Fruit fly (Drosophila melanogaster): ENCODE data around the gene Ostgamma.
A peak's percentile ranks its signal among the peaks of the same experiment; 100 is the strongest.

The Ostgamma gene

DNA sequence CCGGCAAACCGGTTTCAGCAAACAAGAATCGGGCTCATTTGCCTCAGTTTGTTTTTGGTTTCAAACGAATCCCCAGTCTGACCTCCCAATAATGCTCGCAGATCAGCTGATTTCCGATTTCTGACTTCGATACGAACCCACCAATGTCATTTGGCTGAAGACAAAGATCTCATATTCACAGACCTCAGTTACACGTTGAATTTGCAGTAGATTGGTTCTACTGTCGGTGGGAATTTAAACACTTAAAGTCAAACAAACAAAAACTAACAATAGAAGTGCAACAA is 19.2 kb upstream of the Ostgamma start, which contains the start of gene CG14275:
CG14275 (plus strand) TSS at position 185 of the 284 bp plus-strand sequence.
- TF ChIP-seq CG7101 (tag; optimal IDR thresholded peaks at IDR 0.05) (no peak), cnc (optimal IDR thresholded peaks at IDR 0.05) (no peak), ovo (GFP tag; optimal IDR thresholded peaks at IDR 0.05) (no peak), CG11617 (GFP tag; optimal IDR thresholded peaks at IDR 0.05) (no peak), Clk (GFP tag; optimal IDR thresholded peaks at IDR 0.05) (no peak), toe (GFP tag; optimal IDR thresholded peaks at IDR 0.05) (no peak), Hr96 (GFP tag; optimal IDR thresholded peaks at IDR 0.05) (no peak), CG7045 (GFP tag; optimal IDR thresholded peaks at IDR 0.05) (no peak), CG1620 (GFP tag; optimal IDR thresholded peaks at IDR 0.05) (no peak), pad (GFP tag; optimal IDR thresholded peaks at IDR 0.05) (no peak), cic (GFP tag; optimal IDR thresholded peaks at IDR 0.05) (no peak), CG5204 (GFP tag; optimal IDR thresholded peaks at IDR 0.05) (no peak), CG33017 (tag; optimal IDR thresholded peaks at IDR 0.05) (no peak), Crg-1 (GFP tag; optimal IDR thresholded peaks at IDR 0.05) (no peak), CG12768 (GFP tag; optimal IDR thresholded peaks at IDR 0.05) (no peak), kay (GFP tag; ENCODE audit: borderline replicate concordance) (no peak), bab1 (GFP tag; optimal IDR thresholded peaks at IDR 0.05) (no peak), CG14711 (tag; optimal IDR thresholded peaks at IDR 0.05) (no peak), Mnt (GFP tag; optimal IDR thresholded peaks at IDR 0.05) (no peak), tj (GFP tag; optimal IDR thresholded peaks at IDR 0.05) (no peak)

DNA sequence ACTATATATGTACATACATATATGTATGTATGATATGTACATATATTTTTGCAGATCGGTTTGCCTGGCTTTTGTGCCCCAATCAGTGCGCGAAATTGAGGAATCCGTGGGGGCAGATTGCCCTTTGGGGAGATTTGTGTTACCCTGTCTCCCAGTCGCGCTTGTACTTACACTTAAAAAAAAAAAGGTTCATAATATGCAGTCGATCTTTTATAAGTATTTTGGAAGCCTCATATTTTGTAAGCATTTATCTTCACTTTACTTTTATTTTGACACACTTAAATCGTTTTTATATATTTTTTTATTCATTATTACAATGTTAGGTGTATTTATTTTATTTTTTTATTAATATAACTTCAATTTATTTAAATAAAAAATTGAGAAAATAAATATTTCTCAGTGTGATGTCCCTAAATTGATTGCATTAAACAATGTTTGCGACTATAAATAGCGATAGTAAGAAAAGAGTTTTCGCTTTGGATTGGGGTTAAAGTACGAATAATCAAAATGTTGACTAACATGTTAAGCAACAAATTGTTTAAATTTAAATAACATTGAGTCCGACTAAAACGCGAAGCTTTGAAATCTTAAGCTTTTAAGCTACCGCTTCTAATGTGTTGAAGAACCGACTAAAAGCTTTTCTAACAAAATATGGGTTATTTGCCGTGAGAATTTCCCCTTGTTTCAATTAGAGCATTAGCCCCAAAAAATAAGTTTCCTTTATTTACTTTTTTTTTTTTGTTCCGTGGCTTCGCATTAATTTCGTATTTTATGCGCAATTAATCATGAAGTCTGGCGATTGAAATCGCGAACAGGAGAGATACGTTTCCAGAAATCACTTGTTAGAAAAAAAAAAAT is 18.7 kb upstream of the Ostgamma start:
- TF ChIP-seq CG11617 (GFP tag; optimal IDR thresholded peaks at IDR 0.05) (peak; percentile 42), Clk (GFP tag; optimal IDR thresholded peaks at IDR 0.05) (no peak), cnc (optimal IDR thresholded peaks at IDR 0.05) (no peak), CG33017 (tag; optimal IDR thresholded peaks at IDR 0.05) (peak; percentile 68), CG7101 (tag; optimal IDR thresholded peaks at IDR 0.05) (peak; percentile 17), CG5204 (GFP tag; optimal IDR thresholded peaks at IDR 0.05) (no peak), CG12768 (GFP tag; optimal IDR thresholded peaks at IDR 0.05) (peak; percentile 59)

DNA sequence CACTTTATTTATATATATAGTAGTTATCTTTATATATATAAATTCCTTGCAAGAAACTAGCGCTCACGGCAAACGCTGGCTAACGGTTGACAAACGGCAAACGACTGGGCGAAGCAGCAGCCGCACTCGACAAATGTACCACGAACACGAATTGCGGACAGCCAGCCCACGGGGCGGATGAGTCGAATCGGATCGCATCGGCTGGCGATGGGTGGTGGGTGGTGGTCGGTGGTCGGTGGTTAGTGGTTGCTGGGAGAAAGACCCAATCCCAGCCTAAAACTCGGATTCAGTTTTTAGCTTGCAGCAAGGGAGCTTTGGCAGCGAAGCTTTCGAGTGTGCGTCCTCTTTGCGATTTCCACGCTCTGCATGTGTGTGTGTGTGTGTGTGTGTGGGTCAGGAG is 17.2 kb upstream of the Ostgamma start, which contains the start of gene CG7781:
CG7781 (minus strand) TSS at position 260 of the 400 bp plus-strand sequence.
- peak; percentile 34 for TF ChIP-seq cic (GFP tag; optimal IDR thresholded peaks at IDR 0.05)
- TF ChIP-seq CG12768 (GFP tag; optimal IDR thresholded peaks at IDR 0.05) = peak; percentile 59
- no peak for TF ChIP-seq kay (GFP tag; ENCODE audit: borderline replicate concordance)

DNA sequence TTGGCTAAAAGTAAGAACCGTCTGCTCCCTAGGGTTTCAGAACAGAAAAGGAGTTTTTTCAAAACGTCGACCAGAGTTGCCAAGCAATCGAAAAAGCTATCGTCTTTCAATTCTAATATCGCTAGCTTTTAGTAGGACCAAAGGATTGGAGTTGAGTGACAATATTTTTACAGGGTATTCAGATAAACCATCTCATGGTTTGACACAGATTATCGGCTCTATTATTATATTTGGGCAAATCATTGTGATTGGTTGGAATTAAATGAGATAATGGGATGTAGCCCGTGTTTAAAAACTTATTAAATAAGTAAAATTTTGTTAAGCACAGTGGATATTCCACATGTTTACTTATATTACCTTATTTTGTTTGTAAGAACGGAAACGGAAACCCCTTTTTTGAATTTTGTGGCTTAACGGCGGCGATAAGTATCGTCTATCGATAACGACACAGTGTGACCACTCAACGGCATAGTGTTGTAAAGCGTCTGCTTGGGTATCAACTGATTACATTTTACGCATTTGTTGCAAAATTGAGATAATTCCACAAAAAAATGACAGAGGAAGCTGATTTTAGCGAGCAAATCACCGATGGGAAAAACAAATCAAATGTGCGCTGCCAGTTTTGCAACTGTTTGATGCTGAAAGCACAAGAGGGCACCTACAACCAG is 12.0 kb upstream of the Ostgamma start, which contains the start of the genes mtsh and strat:
mtsh (minus strand) TSS at position 51 of the 668 bp plus-strand sequence.
strat (plus strand) TSS at position 471 of the 668 bp plus-strand sequence.
- peak; percentile 60 for TF ChIP-seq Mnt (GFP tag; optimal IDR thresholded peaks at IDR 0.05)
- TF ChIP-seq CG7101 (tag; optimal IDR thresholded peaks at IDR 0.05) = peak; percentile 66
- TF ChIP-seq toe (GFP tag; optimal IDR thresholded peaks at IDR 0.05) = no peak
- TF ChIP-seq bab1 (GFP tag; optimal IDR thresholded peaks at IDR 0.05) = peak; percentile 80
- TF ChIP-seq CG14711 (tag; optimal IDR thresholded peaks at IDR 0.05) = peak; percentile 63
- peak; percentile 65 for TF ChIP-seq CG7045 (GFP tag; optimal IDR thresholded peaks at IDR 0.05)
- no peak for TF ChIP-seq kay (GFP tag; ENCODE audit: borderline replicate concordance)
- TF ChIP-seq pad (GFP tag; optimal IDR thresholded peaks at IDR 0.05) = peak; percentile 60
- TF ChIP-seq CG11617 (GFP tag; optimal IDR thresholded peaks at IDR 0.05) = peak; percentile 68
- peak; percentile 47 for TF ChIP-seq ovo (GFP tag; optimal IDR thresholded peaks at IDR 0.05)
- TF ChIP-seq cic (GFP tag; optimal IDR thresholded peaks at IDR 0.05) = peak; percentile 53
- TF ChIP-seq CG1620 (GFP tag; optimal IDR thresholded peaks at IDR 0.05) = peak; percentile 50
- TF ChIP-seq Clk (GFP tag; optimal IDR thresholded peaks at IDR 0.05) = no peak
- TF ChIP-seq Crg-1 (GFP tag; optimal IDR thresholded peaks at IDR 0.05) = peak; percentile 77
- no peak for TF ChIP-seq cnc (optimal IDR thresholded peaks at IDR 0.05)
- no peak for TF ChIP-seq CG5204 (GFP tag; optimal IDR thresholded peaks at IDR 0.05)
- peak; percentile 58 for TF ChIP-seq tj (GFP tag; optimal IDR thresholded peaks at IDR 0.05)
- no peak for TF ChIP-seq Hr96 (GFP tag; optimal IDR thresholded peaks at IDR 0.05)
- TF ChIP-seq CG12768 (GFP tag; optimal IDR thresholded peaks at IDR 0.05) = peak; percentile 61
- TF ChIP-seq CG33017 (tag; optimal IDR thresholded peaks at IDR 0.05) = peak; percentile 32

DNA sequence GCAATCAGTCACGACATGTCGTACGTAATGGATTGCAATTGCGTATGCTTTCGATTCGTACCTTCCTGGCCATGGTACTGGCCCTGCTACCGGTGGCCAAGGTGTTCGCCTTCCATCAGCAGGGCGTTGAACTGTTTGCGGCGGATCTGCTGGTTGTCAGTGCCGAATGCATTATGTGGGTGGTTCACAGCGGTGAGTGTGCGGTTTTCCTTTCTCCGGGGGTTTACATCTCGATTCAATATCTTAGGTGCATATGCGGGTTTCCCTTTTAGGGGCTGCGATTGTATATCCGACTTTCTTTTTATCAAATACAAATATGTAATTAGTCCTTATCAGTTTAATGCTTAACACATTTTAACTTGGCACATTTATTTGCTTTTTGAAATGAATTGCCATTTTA is 3.7 kb upstream of the Ostgamma start:
- TF ChIP-seq Crg-1 (GFP tag; optimal IDR thresholded peaks at IDR 0.05) = no peak
- TF ChIP-seq tj (GFP tag; optimal IDR thresholded peaks at IDR 0.05) = no peak
- no peak for TF ChIP-seq CG1620 (GFP tag; optimal IDR thresholded peaks at IDR 0.05)
- TF ChIP-seq toe (GFP tag; optimal IDR thresholded peaks at IDR 0.05) = no peak
- TF ChIP-seq ovo (GFP tag; optimal IDR thresholded peaks at IDR 0.05) = no peak
- TF ChIP-seq cic (GFP tag; optimal IDR thresholded peaks at IDR 0.05) = no peak
- TF ChIP-seq CG14711 (tag; optimal IDR thresholded peaks at IDR 0.05) = no peak
- TF ChIP-seq CG5204 (GFP tag; optimal IDR thresholded peaks at IDR 0.05) = no peak

DNA sequence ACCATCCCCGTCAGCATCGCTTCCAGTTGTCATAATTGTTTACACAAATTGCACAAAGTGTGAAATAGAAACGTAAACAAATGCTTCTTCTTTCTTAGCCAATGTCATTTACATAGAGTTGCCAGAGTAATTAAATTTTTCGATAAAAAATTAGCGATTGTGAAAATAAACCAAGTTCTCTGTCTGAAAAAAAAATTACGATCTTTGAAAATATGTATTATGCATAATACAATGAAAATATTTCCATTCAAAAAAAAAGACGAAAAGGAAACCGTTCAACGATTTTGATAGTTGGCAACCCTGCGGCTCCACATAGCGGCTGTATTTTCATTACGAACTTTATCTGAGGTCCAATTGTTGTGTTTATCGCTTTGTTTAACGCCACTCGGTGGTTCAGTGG is 3.1 kb upstream of the Ostgamma start, which contains the start of the genes CG7810 and CG7806:
CG7810 (minus strand) TSS at position 105 of the 400 bp plus-strand sequence.
CG7806 (plus strand) TSS at position 309 of the 400 bp plus-strand sequence.
- TF ChIP-seq Clk (GFP tag; optimal IDR thresholded peaks at IDR 0.05) = peak; percentile 48
- TF ChIP-seq CG11617 (GFP tag; optimal IDR thresholded peaks at IDR 0.05) = peak; percentile 93
- TF ChIP-seq CG12768 (GFP tag; optimal IDR thresholded peaks at IDR 0.05) = peak; percentile 86
- peak; percentile 78 for TF ChIP-seq Crg-1 (GFP tag; optimal IDR thresholded peaks at IDR 0.05)
- peak; percentile 71 for TF ChIP-seq tj (GFP tag; optimal IDR thresholded peaks at IDR 0.05)
- peak; percentile 83 for TF ChIP-seq CG7045 (GFP tag; optimal IDR thresholded peaks at IDR 0.05)
- TF ChIP-seq pad (GFP tag; optimal IDR thresholded peaks at IDR 0.05) = peak; percentile 43
- peak; percentile 78 for TF ChIP-seq Mnt (GFP tag; optimal IDR thresholded peaks at IDR 0.05)
- peak; percentile 52 for TF ChIP-seq ovo (GFP tag; optimal IDR thresholded peaks at IDR 0.05)
- peak; percentile 92 for TF ChIP-seq CG7101 (tag; optimal IDR thresholded peaks at IDR 0.05)
- TF ChIP-seq cic (GFP tag; optimal IDR thresholded peaks at IDR 0.05) = peak; percentile 75
- peak; percentile 80 for TF ChIP-seq CG1620 (GFP tag; optimal IDR thresholded peaks at IDR 0.05)
- TF ChIP-seq CG14711 (tag; optimal IDR thresholded peaks at IDR 0.05) = peak; percentile 98
- TF ChIP-seq CG5204 (GFP tag; optimal IDR thresholded peaks at IDR 0.05) = no peak
- no peak for TF ChIP-seq toe (GFP tag; optimal IDR thresholded peaks at IDR 0.05)
- no peak for TF ChIP-seq kay (GFP tag; ENCODE audit: borderline replicate concordance)
- TF ChIP-seq cnc (optimal IDR thresholded peaks at IDR 0.05) = no peak
- peak; percentile 91 for TF ChIP-seq bab1 (GFP tag; optimal IDR thresholded peaks at IDR 0.05)
- TF ChIP-seq CG33017 (tag; optimal IDR thresholded peaks at IDR 0.05) = peak; percentile 92
- TF ChIP-seq Hr96 (GFP tag; optimal IDR thresholded peaks at IDR 0.05) = no peak
